Worm (Caenorhabditis elegans): ENCODE measurements around the gene Y51A2B.9.

The Y51A2B.9 gene

DNA sequence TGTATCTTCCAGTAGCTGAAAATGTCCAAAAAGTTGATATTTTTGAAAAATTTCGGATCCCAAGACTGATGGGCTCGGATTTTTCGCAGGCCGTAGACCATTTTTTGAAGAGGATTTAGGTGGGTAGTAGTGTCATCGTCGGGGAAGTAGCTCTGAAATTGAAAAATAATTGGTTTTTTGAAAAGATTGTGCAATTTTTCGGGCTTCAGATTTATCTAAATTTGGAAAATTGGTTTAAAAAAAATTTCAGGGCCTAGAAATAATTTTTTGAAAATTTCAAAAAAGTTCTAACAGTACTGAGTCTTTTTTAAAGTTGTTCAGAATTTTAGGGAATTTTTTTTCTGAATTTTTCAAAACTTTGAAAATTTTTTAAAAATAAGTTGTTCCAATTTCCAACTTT lies 13.0 kb downstream of the Y51A2B.9 start, which contains the start of gene nhr-288:
TSS of gene nhr-288 (minus strand) at position 101 of the 400 bp plus-strand sequence.
- no peak for TF ChIP-seq unc-62 (GFP tag; optimal IDR thresholded peaks at IDR 0.05)
- no peak for TF ChIP-seq ceh-63 (GFP tag; optimal IDR thresholded peaks at IDR 0.05)
- no peak for TF ChIP-seq fkh-8 (tag; optimal IDR thresholded peaks at IDR 0.05)

DNA sequence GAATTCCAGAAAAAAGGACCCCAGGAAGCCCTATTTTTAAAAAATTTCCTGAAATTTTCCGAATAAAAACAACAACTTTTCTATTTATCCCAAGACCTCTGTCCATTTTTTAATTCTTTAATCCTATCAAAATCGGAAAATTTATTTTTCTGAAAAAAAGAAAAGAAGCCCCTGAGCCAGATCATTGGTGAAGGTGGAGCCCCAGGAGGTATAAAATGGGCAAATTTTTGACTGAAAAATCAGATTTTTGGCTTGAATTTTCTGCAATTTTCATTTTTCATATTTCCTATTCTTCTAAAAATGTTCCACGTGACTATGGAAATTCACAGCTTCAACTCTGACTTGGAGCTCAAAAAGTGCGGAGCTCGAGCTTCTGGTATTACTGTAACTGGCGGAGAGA lies 16.7 kb downstream of the Y51A2B.9 start, which contains the start of gene Y51A2B.8:
TSS of gene Y51A2B.8 (plus strand) at position 301 of the 400 bp plus-strand sequence.
- TF ChIP-seq nhr-76 (tag; optimal IDR thresholded peaks at IDR 0.05) = no peak
- TF ChIP-seq Y116A8C.19 (tag; optimal IDR thresholded peaks at IDR 0.05; ENCODE audit: borderline replicate concordance) = no peak
- TF ChIP-seq swsn-7 (tag; optimal IDR thresholded peaks at IDR 0.05) = no peak
- TF ChIP-seq nhr-237 (tag; optimal IDR thresholded peaks at IDR 0.05) = no peak
- TF ChIP-seq elt-3 (tag; optimal IDR thresholded peaks at IDR 0.05) = no peak
- no peak for TF ChIP-seq nhr-71 (tag; optimal IDR thresholded peaks at IDR 0.05)
- no peak for TF ChIP-seq blmp-1 (tag; optimal IDR thresholded peaks at IDR 0.05)
- no peak for TF ChIP-seq egl-13 (tag; optimal IDR thresholded peaks at IDR 0.05)
- TF ChIP-seq ets-5 (GFP tag; IDR thresholded peaks at IDR 0.05) = no peak
- no peak for TF ChIP-seq rnt-1 (tag; optimal IDR thresholded peaks at IDR 0.05)
- TF ChIP-seq mdl-1 (tag; optimal IDR thresholded peaks at IDR 0.05) = no peak
- TF ChIP-seq pqm-1 (tag; optimal IDR thresholded peaks at IDR 0.05) = no peak
- no peak for TF ChIP-seq ztf-4 (tag; optimal IDR thresholded peaks at IDR 0.05)
- no peak for TF ChIP-seq lin-39 (tag; optimal IDR thresholded peaks at IDR 0.05)
- no peak for TF ChIP-seq hpl-2 (GFP tag; optimal IDR thresholded peaks at IDR 0.05)
- TF ChIP-seq tlp-1 (tag; optimal IDR thresholded peaks at IDR 0.05) = no peak
- TF ChIP-seq unc-30 (tag; optimal IDR thresholded peaks at IDR 0.05) = no peak
- no peak for TF ChIP-seq mef-2 (tag; optimal IDR thresholded peaks at IDR 0.05)

DNA sequence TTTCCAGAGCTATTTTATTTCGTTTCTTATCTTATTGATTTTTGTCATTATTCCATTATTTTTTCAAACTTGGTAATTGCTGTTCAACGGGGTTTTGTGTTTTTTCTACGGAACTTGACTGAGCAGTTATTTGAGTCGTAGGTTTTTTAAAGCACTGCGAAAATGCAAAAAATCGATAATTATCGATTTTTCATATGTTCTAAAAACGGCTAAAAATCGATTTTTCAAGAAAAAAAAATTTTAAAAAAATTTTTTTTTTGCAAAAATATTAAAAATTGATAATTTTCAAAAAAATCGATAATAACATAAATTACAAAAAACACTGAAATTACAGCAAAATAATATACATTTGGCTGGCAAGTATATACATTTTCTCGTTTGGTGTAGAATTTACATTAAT lies 20.0 kb downstream of the Y51A2B.9 start:
- TF ChIP-seq xbp-1 (tag; optimal IDR thresholded peaks at IDR 0.05) = no peak
- no peak for TF ChIP-seq mep-1 (tag; optimal IDR thresholded peaks at IDR 0.05)
- no peak for TF ChIP-seq aly-2 (tag; optimal IDR thresholded peaks at IDR 0.05)
- no peak for TF ChIP-seq nhr-84 (tag; optimal IDR thresholded peaks at IDR 0.05)
- no peak for TF ChIP-seq unc-86 (tag; optimal IDR thresholded peaks at IDR 0.05)
- no peak for TF ChIP-seq vab-15 (tag; optimal IDR thresholded peaks at IDR 0.05)
- TF ChIP-seq hlh-4 (tag; optimal IDR thresholded peaks at IDR 0.05) = no peak
- no peak for TF ChIP-seq nhr-20 (tag; optimal IDR thresholded peaks at IDR 0.05)
- TF ChIP-seq egl-27 (tag; optimal IDR thresholded peaks at IDR 0.05) = no peak
- TF ChIP-seq nhr-47 (tag; optimal IDR thresholded peaks at IDR 0.05) = no peak
- no peak for TF ChIP-seq unc-130 (tag; optimal IDR thresholded peaks at IDR 0.05)
- TF ChIP-seq lin-39 (tag; optimal IDR thresholded peaks at IDR 0.05) = no peak
- no peak for TF ChIP-seq elt-2 (tag; optimal IDR thresholded peaks at IDR 0.05)
- TF ChIP-seq mdl-1 (tag; optimal IDR thresholded peaks at IDR 0.05) = no peak
- no peak for TF ChIP-seq snu-23 (GFP tag; optimal IDR thresholded peaks at IDR 0.05)
- no peak for TF ChIP-seq mef-2 (tag; optimal IDR thresholded peaks at IDR 0.05)
- TF ChIP-seq efl-3 (GFP tag; optimal IDR thresholded peaks at IDR 0.05) = no peak
- no peak for TF ChIP-seq C16A3.4 (tag; optimal IDR thresholded peaks at IDR 0.05)

DNA sequence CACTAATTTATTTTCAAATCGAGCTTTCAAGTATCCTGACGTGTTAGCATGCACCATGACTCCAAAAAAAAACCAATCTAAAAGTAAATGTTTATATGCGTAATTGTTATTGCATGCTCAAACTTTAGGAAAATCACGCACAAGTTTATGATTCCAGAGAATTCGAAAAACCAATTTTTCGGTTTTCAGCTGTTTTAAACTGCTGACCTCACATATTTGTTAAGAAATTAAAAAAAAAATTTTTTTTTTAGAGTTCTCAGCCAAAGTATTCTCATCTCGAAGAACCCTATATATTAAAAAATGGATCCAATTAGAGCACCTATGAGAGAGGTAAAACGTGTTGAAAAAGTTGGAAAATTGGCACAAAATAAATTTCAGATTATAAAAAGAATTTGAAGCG lies 21.4 kb downstream of the Y51A2B.9 start, which contains the start of gene Y51A2B.2:
TSS of gene Y51A2B.2 (plus strand) at position 301 of the 400 bp plus-strand sequence.
- no peak for TF ChIP-seq nhr-76 (tag; optimal IDR thresholded peaks at IDR 0.05)
- no peak for TF ChIP-seq elt-2 (tag; optimal IDR thresholded peaks at IDR 0.05)
- TF ChIP-seq nhr-85 (tag) = no peak
- TF ChIP-seq pqm-1 (tag; optimal IDR thresholded peaks at IDR 0.05) = no peak
- no peak for TF ChIP-seq nhr-11 (tag; optimal IDR thresholded peaks at IDR 0.05)
- TF ChIP-seq unc-98 (GFP tag; IDR thresholded peaks at IDR 0.05) = no peak
- TF ChIP-seq tlp-1 (tag; optimal IDR thresholded peaks at IDR 0.05) = no peak
- TF ChIP-seq ces-1 (GFP tag; optimal IDR thresholded peaks at IDR 0.05) = no peak
- TF ChIP-seq alr-1 (tag; optimal IDR thresholded peaks at IDR 0.05; ENCODE audit: borderline replicate concordance) = no peak
